Worm (Caenorhabditis elegans): ENCODE results near the gene Y49F6B.6.

DNA sequence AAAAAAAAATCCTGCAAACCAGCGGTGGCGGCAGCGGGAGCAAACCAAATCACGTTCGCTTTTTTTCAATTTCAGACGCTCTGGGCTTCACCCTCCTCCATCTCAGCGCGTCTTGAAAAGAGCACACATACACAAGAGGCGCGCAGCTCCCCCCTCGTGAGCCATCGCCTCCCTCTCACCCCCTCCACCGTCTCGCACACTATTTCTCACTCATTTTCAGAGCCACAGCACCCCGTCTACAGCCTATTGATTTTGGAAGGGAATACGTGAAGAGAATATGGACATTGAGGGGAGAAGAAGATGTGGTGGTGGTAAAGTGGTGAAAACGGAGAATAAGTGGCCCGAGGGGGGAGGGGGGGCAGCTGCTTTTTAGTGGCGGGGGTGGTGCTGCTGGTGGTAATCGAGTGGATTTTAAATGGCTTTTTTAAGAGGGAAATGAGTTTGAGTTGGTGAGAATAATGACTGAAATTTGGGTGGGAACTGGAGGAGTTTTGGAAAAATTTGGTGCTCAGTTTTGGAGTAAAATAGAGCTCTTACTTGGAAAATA, 44.7 kb upstream of the Y49F6B.6 start:
- no peak for TF ChIP-seq nhr-28 (tag; optimal IDR thresholded peaks at IDR 0.05)
- no peak for TF ChIP-seq lin-13 (tag; optimal IDR thresholded peaks at IDR 0.05)
- TF ChIP-seq lin-32 (GFP tag; optimal IDR thresholded peaks at IDR 0.05): no peak
- no peak for TF ChIP-seq nhr-76 (tag; optimal IDR thresholded peaks at IDR 0.05)
- no peak for TF ChIP-seq blmp-1 (tag; optimal IDR thresholded peaks at IDR 0.05)
- TF ChIP-seq unc-39 (tag; optimal IDR thresholded peaks at IDR 0.05): no peak
- TF ChIP-seq unc-62 (GFP tag; optimal IDR thresholded peaks at IDR 0.05): no peak
